Worm (Caenorhabditis elegans) whole organism, late embryonic: Measurements from ENCODE around the gene C03A7.13.

Experiments
- ama-1 ChIP-seq: fragments of 150-350 bp; optimal IDR thresholded peaks from 2 replicates; lab custom pipeline; 2014
- ceh-18 ChIP-seq: sonication (generic microtip); optimal IDR thresholded peaks from 2 replicates; lab custom pipeline; 2016; ENCODE audit warnings: missing genetic modification characterization, missing compliant biosample characterization
- ceh-19 ChIP-seq: fragments of 200-800 bp; sonication (Bioruptor generic); optimal IDR thresholded peaks from 2 replicates; lab custom pipeline; 2018; ENCODE audit warnings: mild to moderate bottlenecking, missing genetic modification characterization, missing compliant biosample characterization
- dmd-4 ChIP-seq: sonication (generic microtip); optimal IDR thresholded peaks from 2 replicates; lab custom pipeline; 2016; ENCODE audit warnings: borderline replicate concordance, missing genetic modification characterization, missing compliant biosample characterization
- fax-1 ChIP-seq: sonication (generic microtip); optimal IDR thresholded peaks from 2 replicates; lab custom pipeline; 2016; ENCODE audit warnings: missing genotype, missing genetic modification characterization, missing compliant biosample characterization
- hlh-30 ChIP-seq: sonication (generic microtip); optimal IDR thresholded peaks from 2 replicates; lab custom pipeline; 2017; ENCODE audit warnings: antibody characterized with exemption, missing genetic modification characterization, missing compliant biosample characterization; ENCODE audit not compliant: insufficient read depth
- madf-2 ChIP-seq: sonication (generic microtip); optimal IDR thresholded peaks from 2 replicates; lab custom pipeline; 2017; ENCODE audit warnings: missing genetic modification characterization, missing compliant biosample characterization
- nhr-11 ChIP-seq: fragments of 150-350 bp; optimal IDR thresholded peaks from 2 replicates; lab custom pipeline; 2014; ENCODE audit warnings: missing biosample characterization, missing genetic modification characterization
- rnt-1 ChIP-seq: sonication (generic microtip); optimal IDR thresholded peaks from 2 replicates; lab custom pipeline; 2016; ENCODE audit warnings: missing genetic modification characterization, missing compliant biosample characterization
- unc-55 ChIP-seq: sonication (generic microtip); optimal IDR thresholded peaks from 2 replicates; lab custom pipeline; 2017; ENCODE audit warnings: missing biosample characterization, missing genetic modification reagents, missing genetic modification characterization
- unc-86 ChIP-seq: sonication (generic microtip); optimal IDR thresholded peaks from 2 replicates; lab custom pipeline; 2016; ENCODE audit warnings: missing genetic modification characterization, missing compliant biosample characterization

- TF ChIP-seq hlh-30 (tag; lab: Kevin White, UChicago) (no peak), dmd-4 (tag; lab: Kevin White, UChicago) (no peak), fax-1 (tag; lab: Kevin White, UChicago) (no peak), ceh-18 (tag; lab: Kevin White, UChicago) (no peak), madf-2 (no peak), rnt-1 (tag; lab: Kevin White, UChicago) (no peak), ceh-19 (no peak), nhr-11 (tag; lab: Kevin White, UChicago) (no peak), ama-1 (lab: Kevin White, UChicago) (no peak), unc-86 (tag; lab: Kevin White, UChicago) (no peak), unc-55 (GFP tag; lab: Kevin White, UChicago) (no peak)
These were observed 36.2 kb upstream of the C03A7.13 start for ce11 chrV:5228513-5228912.
